Worm (Caenorhabditis elegans) whole organism, dauer: ENCODE data around the gene H20E11.1.

Source experiments
- unc-62 ChIP-seq: sonication (generic microtip); optimal IDR thresholded peaks from 2 replicates; lab custom pipeline; 2017; ENCODE audit warnings: missing biosample characterization, missing genetic modification reagents, missing genetic modification characterization

H20E11.1 gene

DNA sequence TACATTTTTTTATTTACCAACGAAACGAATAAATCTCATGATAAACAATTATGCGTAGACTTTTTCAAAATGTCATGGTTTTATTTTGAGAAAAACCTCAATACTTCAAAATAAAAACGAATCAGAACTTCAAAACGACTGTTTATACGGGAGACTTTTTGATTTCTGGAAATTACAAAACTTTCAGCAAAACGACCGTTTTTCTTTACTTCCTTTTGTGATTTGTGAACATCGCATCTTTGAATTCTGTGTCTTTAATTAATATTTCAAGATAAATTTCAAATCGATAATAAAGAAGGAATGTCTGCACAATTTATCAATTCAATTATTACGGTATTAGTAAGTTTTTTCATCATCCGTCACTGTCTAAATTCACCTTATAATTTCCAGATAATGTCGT is 37.8 kb downstream of the H20E11.1 start, which contains the start of gene srx-20:
srx-20 (plus strand) TSS at position 301 of the 400 bp plus-strand sequence.
- no peak for TF ChIP-seq unc-62 (GFP tag; lab: Kevin White, UChicago)

DNA sequence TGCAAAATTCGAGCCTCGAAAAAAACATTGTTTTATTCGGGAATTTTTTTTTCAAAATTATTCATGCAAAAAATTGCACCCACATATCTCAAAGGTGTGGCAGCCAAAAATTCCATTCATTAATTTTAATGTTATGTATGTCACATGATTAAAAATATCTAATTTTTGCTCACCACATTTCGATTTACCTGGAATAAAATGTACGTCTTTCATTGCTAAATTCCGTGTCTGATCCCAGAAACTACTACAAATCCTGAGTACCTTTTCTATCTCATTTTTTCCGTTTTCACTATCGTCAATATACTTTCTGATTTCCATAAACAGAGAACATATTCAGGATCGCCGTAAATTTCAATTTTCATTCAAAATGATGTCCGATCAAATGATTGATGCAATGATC is 43.0 kb downstream of the H20E11.1 start, which contains the start of gene srx-19:
srx-19 (plus strand) TSS at position 301 of the 400 bp plus-strand sequence.
- no peak for TF ChIP-seq unc-62 (GFP tag; lab: Kevin White, UChicago)

DNA sequence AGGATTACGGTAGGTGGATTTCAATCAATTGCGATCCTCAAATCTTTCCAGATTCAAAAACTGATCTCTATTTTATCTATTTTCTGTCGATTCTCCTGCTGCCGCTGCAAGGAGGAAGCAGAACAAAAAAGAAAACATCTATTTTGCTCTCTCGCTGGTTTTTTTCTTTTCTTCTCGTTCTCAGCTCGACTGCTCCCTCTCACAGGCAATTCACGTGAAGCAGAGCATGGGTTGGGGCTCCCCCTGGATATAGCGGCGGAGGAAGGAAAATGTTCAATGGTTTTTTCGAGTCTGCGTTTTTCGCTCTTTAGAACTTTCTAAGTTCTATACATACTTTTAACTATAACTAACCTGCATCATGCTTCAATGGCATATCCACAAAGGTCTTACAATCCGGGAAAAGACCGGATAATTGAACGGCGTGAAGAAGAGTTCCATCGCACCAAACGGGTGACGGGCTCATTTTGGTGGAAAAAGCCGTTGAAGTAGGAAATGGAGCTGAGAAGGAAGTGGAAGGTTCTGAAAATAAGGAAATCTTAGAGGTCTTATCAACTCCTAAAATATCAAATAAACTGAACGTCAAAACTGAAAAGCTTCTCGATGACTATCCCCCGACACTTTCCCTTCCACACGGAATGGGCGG is 49.1 kb downstream of the H20E11.1 start:
- TF ChIP-seq unc-62 (GFP tag; lab: Kevin White, UChicago) = no peak

DNA sequence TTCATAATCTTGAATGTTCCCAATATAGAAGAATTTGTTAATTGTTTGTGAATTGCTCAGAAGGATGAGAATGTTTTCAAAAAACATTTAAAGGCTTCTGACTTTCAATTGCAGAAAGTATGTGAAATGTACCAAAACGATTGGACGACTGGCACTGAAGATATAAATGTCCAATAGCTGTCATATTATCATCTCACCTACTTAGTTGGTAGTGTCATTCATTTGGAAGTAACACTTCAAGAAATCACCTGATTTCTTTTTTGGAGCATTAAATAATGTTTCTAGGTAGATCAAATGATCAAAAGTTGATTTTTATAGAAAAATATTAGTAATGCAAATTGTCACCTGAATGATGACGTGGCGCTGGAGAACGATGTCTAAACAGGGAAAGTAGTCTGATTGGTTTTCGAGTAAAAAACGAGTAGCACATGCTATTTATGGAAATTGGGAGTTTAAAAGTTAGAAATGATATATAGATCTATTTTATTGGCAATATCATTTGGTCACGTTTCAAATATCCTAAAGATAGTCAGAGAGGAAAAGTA is 49.8 kb downstream of the H20E11.1 start:
- no peak for TF ChIP-seq unc-62 (GFP tag; lab: Kevin White, UChicago)

DNA sequence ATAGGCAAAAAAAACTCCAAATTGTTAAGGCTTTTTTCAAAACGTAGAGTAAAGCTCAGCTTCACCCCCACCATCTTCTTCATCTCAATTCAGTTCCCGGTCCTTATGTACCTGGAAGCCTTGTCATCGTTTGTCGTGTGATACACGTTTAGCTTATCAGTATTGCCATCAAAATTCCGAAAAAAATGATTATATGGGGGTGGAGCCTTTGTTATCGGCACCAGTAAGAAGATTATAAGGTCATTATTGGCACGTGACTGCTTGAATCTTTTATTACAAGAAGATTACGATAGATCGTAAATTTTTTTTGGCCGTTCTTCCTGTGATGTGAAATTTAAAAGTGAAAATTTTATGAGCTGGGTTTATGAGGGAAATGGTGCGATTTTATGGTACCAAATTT is 50.5 kb downstream of the H20E11.1 start:
- no peak for TF ChIP-seq unc-62 (GFP tag; lab: Kevin White, UChicago)

DNA sequence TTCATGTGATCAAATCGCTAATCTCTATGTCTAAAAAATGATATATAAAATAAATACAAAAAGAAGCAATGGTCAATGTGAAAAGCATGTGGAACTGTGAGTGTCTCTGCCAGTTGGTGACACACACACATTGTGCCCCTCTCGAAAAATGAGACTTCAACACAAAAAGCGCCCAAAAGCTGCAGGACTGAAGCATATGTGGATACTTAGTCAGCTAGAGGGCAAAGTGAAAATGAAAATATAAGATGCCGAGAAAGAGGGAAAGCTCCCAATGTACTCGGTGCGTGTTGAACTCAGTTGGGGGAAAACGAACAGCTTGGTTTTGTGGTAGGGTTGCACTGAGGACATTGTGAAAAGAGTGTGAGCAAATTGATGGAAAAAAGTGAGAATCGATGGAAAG is 51.2 kb downstream of the H20E11.1 start:
- no peak for TF ChIP-seq unc-62 (GFP tag; lab: Kevin White, UChicago)
